Worm (Caenorhabditis elegans) whole organism, midembryonic: ENCODE results near the gene gad-1.

Source experiments
- T22C8.4 ChIP-seq: fragments of 200-800 bp; sonication (Bioruptor generic); IDR thresholded peaks from 2 replicates; pipeline ENCODE4 v1.3.6; 2022; ENCODE audit warnings: missing genetic modification characterization, missing compliant biosample characterization
- cog-1 ChIP-seq: sonication (generic microtip); optimal IDR thresholded peaks from 2 replicates; lab custom pipeline; 2016; ENCODE audit warnings: missing genetic modification characterization, missing compliant biosample characterization
- flt-1 ChIP-seq: fragments of 200-800 bp; sonication (Bioruptor generic); IDR thresholded peaks from 2 replicates; pipeline ENCODE4 v1.3.6; 2022; ENCODE audit warnings: missing genetic modification characterization, missing compliant biosample characterization
- klf-2 ChIP-seq: fragments of 200-800 bp; sonication (Bioruptor generic); conservative IDR thresholded peaks from 2 replicates; pipeline ENCODE4 v1.3.6; 2022; ENCODE audit warnings: missing genetic modification reagents, missing genetic modification characterization, missing compliant biosample characterization
- med-1 ChIP-seq: sonication (generic microtip); optimal IDR thresholded peaks from 2 replicates; lab custom pipeline; 2017; ENCODE audit warnings: missing genetic modification characterization, mild to moderate bottlenecking, missing compliant biosample characterization, antibody characterized with exemption, missing genetic modification reagents; ENCODE audit not compliant: insufficient read depth
- ref-1 ChIP-seq: fragments of 200-800 bp; sonication (Bioruptor generic); conservative IDR thresholded peaks from 2 replicates; pipeline ENCODE4 v1.3.6; 2022; ENCODE audit warnings: missing genetic modification reagents, missing genetic modification characterization, missing compliant biosample characterization
- ztf-23 ChIP-seq: fragments of 200-800 bp; sonication (Bioruptor generic); IDR thresholded peaks from 2 replicates; pipeline ENCODE4 v1.3.6; 2022; ENCODE audit warnings: missing genetic modification reagents, missing genetic modification characterization, missing compliant biosample characterization

DNA sequence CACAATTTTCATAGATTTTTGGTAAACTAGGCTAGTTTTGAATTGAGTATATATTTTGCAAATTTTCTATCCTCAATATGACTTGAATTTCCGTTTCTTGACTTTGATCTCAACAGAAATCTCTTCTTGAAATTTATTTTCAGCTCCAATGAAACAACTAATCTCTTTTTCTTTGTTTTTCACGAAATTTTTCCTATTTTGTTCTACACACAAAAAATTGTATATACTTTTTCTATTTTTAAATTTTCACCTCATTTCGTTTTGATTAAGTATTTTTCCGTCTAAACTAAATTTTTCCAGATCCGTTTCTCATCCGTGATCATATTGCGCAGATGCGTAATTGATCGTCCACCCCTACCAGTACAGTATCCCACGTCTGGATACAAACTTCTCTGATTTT is 31.5 kb upstream of the gad-1 start, which contains the start of gene unc-83:
- TF ChIP-seq med-1 (GFP tag; lab: Kevin White, UChicago) (no peak), flt-1 (GFP tag; lab: Robert Waterston, UW) (no peak), klf-2 (GFP tag; lab: Robert Waterston, UW) (no peak), cog-1 (no peak), ref-1 (GFP tag; lab: Robert Waterston, UW) (no peak), T22C8.4 (GFP tag; lab: Robert Waterston, UW) (no peak), ztf-23 (GFP tag; lab: Robert Waterston, UW) (no peak)
